Worm (Caenorhabditis elegans) whole organism, late embryonic: ENCODE results near the gene daf-38.

Experiments
- C08G9.2 ChIP-seq: sonication (generic microtip); optimal IDR thresholded peaks from 2 replicates; lab custom pipeline; 2016; ENCODE audit warnings: mild to moderate bottlenecking, missing genetic modification characterization, moderate library complexity, missing compliant biosample characterization
- F13H6.1 ChIP-seq: sonication (generic microtip); optimal IDR thresholded peaks from 2 replicates; lab custom pipeline; 2016; ENCODE audit warnings: missing genetic modification characterization, missing compliant biosample characterization
- ceh-24 ChIP-seq: sonication (generic microtip); optimal IDR thresholded peaks from 2 replicates; lab custom pipeline; 2016; ENCODE audit warnings: mild to moderate bottlenecking, missing genetic modification characterization, missing compliant biosample characterization
- ceh-48 ChIP-seq: sonication (generic microtip); optimal IDR thresholded peaks from 2 replicates; lab custom pipeline; 2016; ENCODE audit warnings: missing genetic modification characterization, inconsistent platforms, missing compliant biosample characterization
- elt-2 ChIP-seq: sonication (generic microtip); optimal IDR thresholded peaks from 2 replicates; lab custom pipeline; 2016; ENCODE audit warnings: missing genetic modification reagents, missing genetic modification characterization, missing compliant biosample characterization
- eyg-1 ChIP-seq: sonication (generic microtip); optimal IDR thresholded peaks from 2 replicates; lab custom pipeline; 2016; ENCODE audit warnings: missing genotype, missing genetic modification characterization, missing compliant biosample characterization
- nfya-1 ChIP-seq: sonication (generic microtip); optimal IDR thresholded peaks from 2 replicates; lab custom pipeline; 2017; ENCODE audit warnings: missing genetic modification characterization, mild to moderate bottlenecking, missing compliant biosample characterization, antibody characterized with exemption, moderate library complexity
- nhr-11 ChIP-seq: fragments of 150-350 bp; optimal IDR thresholded peaks from 2 replicates; lab custom pipeline; 2014; ENCODE audit warnings: missing biosample characterization, missing genetic modification characterization
- pha-4 ChIP-seq: fragments of 150-350 bp; optimal IDR thresholded peaks from 2 replicates; lab custom pipeline; 2018; ENCODE audit warnings: missing biosample characterization, missing genetic modification reagents, missing genetic modification characterization
- tbx-2 ChIP-seq: sonication (generic microtip); optimal IDR thresholded peaks from 2 replicates; lab custom pipeline; 2016; ENCODE audit warnings: missing genetic modification characterization, missing compliant biosample characterization
- tbx-7 ChIP-seq: sonication (generic microtip); optimal IDR thresholded peaks from 2 replicates; lab custom pipeline; 2016; ENCODE audit warnings: missing genotype, missing genetic modification characterization, missing compliant biosample characterization
- unc-86 ChIP-seq: sonication (generic microtip); optimal IDR thresholded peaks from 2 replicates; lab custom pipeline; 2016; ENCODE audit warnings: missing genetic modification characterization, missing compliant biosample characterization

ce11 chrIV:15794007-15794406 lies 25.9 kb upstream of the daf-38 start:
- no peak for TF ChIP-seq ceh-24 (tag; lab: Kevin White, UChicago)
- no peak for TF ChIP-seq tbx-2
- TF ChIP-seq unc-86 (tag; lab: Kevin White, UChicago): no peak
- TF ChIP-seq C08G9.2: no peak
- no peak for TF ChIP-seq ceh-48 (tag; lab: Kevin White, UChicago)
- TF ChIP-seq F13H6.1 (tag; lab: Kevin White, UChicago): no peak
- no peak for TF ChIP-seq pha-4 (tag; lab: Kevin White, UChicago)
- no peak for TF ChIP-seq eyg-1 (tag; lab: Kevin White, UChicago)
- no peak for TF ChIP-seq elt-2
- TF ChIP-seq nhr-11 (tag; lab: Kevin White, UChicago): no peak
- no peak for TF ChIP-seq tbx-7 (tag; lab: Kevin White, UChicago)
- no peak for TF ChIP-seq nfya-1 (tag; lab: Kevin White, UChicago)
